Worm (Caenorhabditis elegans): Measurements from ENCODE around the gene W01G7.4.

Gene W01G7.4

DNA sequence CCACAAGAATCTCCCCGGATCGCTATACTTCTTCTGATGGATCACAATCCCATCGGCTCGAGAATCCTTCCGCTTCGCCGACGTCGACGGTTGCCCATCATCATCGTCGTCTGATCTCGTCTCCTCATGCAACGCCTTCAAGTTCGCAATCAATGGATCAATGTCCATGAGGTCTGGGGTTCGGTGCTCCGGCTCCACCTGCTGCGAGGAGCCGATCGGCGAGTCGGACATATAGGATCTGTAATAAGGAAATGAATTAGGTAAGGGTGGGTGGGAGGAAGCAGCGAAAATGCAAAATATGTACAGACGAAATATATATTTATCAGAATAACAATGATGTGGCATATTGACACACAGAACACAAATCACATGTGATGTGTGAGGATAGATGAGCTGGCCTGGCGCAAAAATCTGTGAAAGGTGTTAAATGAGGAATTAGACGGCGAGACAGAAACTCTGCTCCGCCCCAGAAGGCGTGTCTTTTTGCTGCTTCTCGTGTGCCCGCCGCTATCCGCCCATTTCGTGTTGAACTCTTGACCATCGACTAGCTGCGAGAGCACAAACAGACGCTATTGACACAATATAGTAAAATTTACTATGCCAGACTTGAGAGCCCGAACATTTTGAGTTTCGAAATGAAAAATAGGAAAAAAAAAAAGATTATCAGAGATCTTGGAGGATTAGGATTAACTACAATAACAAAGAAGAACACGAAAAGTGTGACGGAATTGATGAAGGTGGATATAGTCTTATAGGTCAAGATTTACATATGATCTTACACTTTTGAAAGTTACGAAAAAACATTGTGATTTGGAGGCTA is 22.8 kb upstream of the W01G7.4 start:
- TF ChIP-seq pha-4 (tag; optimal IDR thresholded peaks at IDR 0.05) = peak; percentile 22
- no peak for TF ChIP-seq nhr-76 (tag; optimal IDR thresholded peaks at IDR 0.05)
- TF ChIP-seq lin-39 (tag; optimal IDR thresholded peaks at IDR 0.05) = peak; percentile 39
- no peak for TF ChIP-seq lin-15B (tag; optimal IDR thresholded peaks at IDR 0.05)
- TF ChIP-seq daf-12 (tag; optimal IDR thresholded peaks at IDR 0.05) = no peak
- peak; percentile 6 for TF ChIP-seq nfya-1 (tag; optimal IDR thresholded peaks at IDR 0.05; ENCODE audit: insufficient read depth)

DNA sequence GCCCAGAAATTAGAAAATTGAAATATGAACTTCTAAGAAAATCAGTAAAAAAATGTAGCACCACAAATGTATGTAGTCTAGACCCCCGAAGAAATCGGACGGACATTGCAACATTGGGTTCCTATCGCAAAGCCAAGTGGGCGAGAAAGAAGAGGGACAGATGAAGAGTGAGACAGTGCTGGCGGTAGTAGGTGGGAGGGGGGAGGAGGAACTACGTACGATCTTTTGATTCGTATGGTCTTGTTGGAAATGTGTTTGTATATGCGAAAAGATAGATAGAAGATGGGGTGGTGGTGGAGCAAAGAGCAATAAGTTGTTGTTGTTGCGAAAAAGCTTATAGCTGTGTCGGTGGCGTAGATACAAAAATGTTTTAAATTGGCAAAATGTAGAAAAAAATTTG is 22.2 kb upstream of the W01G7.4 start:
- no peak for TF ChIP-seq nhr-43 (tag; optimal IDR thresholded peaks at IDR 0.05; ENCODE audit: poor library complexity, severe bottlenecking)
- TF ChIP-seq hmg-11 (tag; optimal IDR thresholded peaks at IDR 0.05) = no peak
- peak; percentile 10 for TF ChIP-seq nfya-1 (tag; optimal IDR thresholded peaks at IDR 0.05; ENCODE audit: insufficient read depth)
- peak; percentile 38 for TF ChIP-seq elt-2 (tag; optimal IDR thresholded peaks at IDR 0.05)
- no peak for TF ChIP-seq pha-4 (tag; optimal IDR thresholded peaks at IDR 0.05)
- no peak for TF ChIP-seq nhr-25 (tag; optimal IDR thresholded peaks at IDR 0.05)

DNA sequence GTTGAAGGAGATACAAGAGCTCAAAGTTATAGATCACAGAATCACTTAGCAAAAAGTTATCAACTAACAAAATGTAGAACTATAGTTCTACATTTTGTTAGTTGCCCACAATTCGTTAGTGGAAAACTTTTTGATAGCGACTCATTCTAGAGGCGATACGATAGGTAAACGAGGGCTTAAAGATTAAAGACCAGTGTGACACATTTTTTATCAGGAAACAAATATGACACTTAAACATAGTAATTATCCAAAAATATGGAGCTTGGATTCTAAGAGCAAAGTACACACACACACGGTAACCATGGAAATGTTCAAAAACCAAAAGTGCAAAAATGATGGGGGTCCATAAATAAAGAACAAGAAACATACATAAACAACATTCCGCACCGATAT is 20.7 kb upstream of the W01G7.4 start:
- TF ChIP-seq eor-1 (tag; optimal IDR thresholded peaks at IDR 0.05) = no peak
- TF ChIP-seq pqm-1 (tag; optimal IDR thresholded peaks at IDR 0.05) = peak; percentile 5

DNA sequence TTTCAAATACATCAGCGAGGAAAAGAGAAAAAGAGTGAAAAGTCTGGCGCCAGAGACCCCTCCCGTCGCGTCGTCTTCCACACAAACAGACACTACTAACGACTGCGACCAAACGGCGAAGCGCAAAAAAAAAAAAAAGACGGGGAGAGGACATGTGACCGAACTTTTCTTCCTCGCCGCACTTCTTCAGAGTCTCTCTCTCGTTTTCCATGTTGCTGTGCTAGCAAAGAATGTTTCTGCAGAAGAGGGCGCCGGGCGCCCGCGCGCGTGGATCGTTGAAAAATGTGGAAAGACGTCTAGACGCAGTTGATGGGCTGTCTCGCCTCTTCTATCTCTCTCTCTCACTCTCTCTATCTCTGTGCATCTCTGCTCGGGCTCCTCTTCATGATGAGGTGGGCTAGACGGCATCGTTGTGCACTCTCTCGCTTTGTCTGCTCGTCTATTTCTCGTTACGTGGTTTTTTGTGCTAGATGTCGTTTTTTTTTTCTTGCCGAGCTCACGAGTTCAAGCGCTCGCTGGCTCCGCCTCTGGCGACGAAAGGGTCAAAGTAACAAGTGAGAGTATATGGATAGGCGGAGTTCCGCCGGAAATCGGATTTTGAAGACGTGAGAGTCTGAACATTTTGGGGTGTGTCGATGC is 20.2 kb upstream of the W01G7.4 start:
- TF ChIP-seq ztf-4 (tag; optimal IDR thresholded peaks at IDR 0.05) (peak; percentile 72), elt-2 (tag; optimal IDR thresholded peaks at IDR 0.05) (peak; percentile 92), fkh-2 (tag; optimal IDR thresholded peaks at IDR 0.05) (no peak), ceh-82 (tag; optimal IDR thresholded peaks at IDR 0.05) (no peak), fos-1 (tag; optimal IDR thresholded peaks at IDR 0.05) (no peak), nhr-25 (tag; optimal IDR thresholded peaks at IDR 0.05) (peak; percentile 60), elt-1 (tag; optimal IDR thresholded peaks at IDR 0.05) (peak; percentile 44), nhr-12 (tag; optimal IDR thresholded peaks at IDR 0.05) (no peak), sea-2 (GFP tag; optimal IDR thresholded peaks at IDR 0.05) (no peak), lin-39 (tag; optimal IDR thresholded peaks at IDR 0.05) (peak; percentile 99), nhr-77 (tag; optimal IDR thresholded peaks at IDR 0.05) (peak; percentile 45), daf-12 (tag; optimal IDR thresholded peaks at IDR 0.05) (no peak), nhr-67 (tag; optimal IDR thresholded peaks at IDR 0.05) (no peak), nhr-76 (tag; optimal IDR thresholded peaks at IDR 0.05) (no peak), skn-1 (tag; optimal IDR thresholded peaks at IDR 0.05) (peak; percentile 66), pha-4 (tag; optimal IDR thresholded peaks at IDR 0.05) (peak; percentile 85), egl-27 (tag; optimal IDR thresholded peaks at IDR 0.05) (peak; percentile 82), ZK546.5 (tag; optimal IDR thresholded peaks at IDR 0.05) (peak; percentile 25), elt-3 (tag; optimal IDR thresholded peaks at IDR 0.05) (no peak), mdl-1 (tag; optimal IDR thresholded peaks at IDR 0.05) (peak; percentile 98), hmg-11 (tag; optimal IDR thresholded peaks at IDR 0.05) (peak; percentile 98), ceh-28 (tag; optimal IDR thresholded peaks at IDR 0.05) (peak; percentile 88), jun-1 (tag; optimal IDR thresholded peaks at IDR 0.05) (peak; percentile 91), nhr-23 (tag; optimal IDR thresholded peaks at IDR 0.05) (peak; percentile 87), snpc-4 (tag; optimal IDR thresholded peaks at IDR 0.05) (peak; percentile 76), pqm-1 (tag; optimal IDR thresholded peaks at IDR 0.05) (peak; percentile 72), mml-1 (tag; optimal IDR thresholded peaks at IDR 0.05) (no peak), nhr-11 (tag; optimal IDR thresholded peaks at IDR 0.05) (peak; percentile 82), lin-15B (tag; optimal IDR thresholded peaks at IDR 0.05) (peak; percentile 65), nhr-43 (tag; optimal IDR thresholded peaks at IDR 0.05; ENCODE audit: poor library complexity, severe bottlenecking) (peak; percentile 82), lsy-12 (tag; optimal IDR thresholded peaks at IDR 0.05) (peak; percentile 79), fkh-10 (GFP tag; optimal IDR thresholded peaks at IDR 0.05) (peak; percentile 68), zag-1 (tag; optimal IDR thresholded peaks at IDR 0.05) (peak; percentile 76), ceh-9 (tag; optimal IDR thresholded peaks at IDR 0.05) (no peak), ama-1 (optimal IDR thresholded peaks at IDR 0.05) (peak; percentile 74), ceh-16 (tag; optimal IDR thresholded peaks at IDR 0.05) (no peak), tbx-2 (tag; optimal IDR thresholded peaks at IDR 0.05) (peak; percentile 84), unc-62 (GFP tag; optimal IDR thresholded peaks at IDR 0.05) (peak; percentile 93), ztf-11 (tag; optimal IDR thresholded peaks at IDR 0.05) (no peak), nhr-28 (tag; optimal IDR thresholded peaks at IDR 0.05) (no peak), aly-2 (tag; optimal IDR thresholded peaks at IDR 0.05) (no peak), egl-5 (tag; optimal IDR thresholded peaks at IDR 0.05) (peak; percentile 93)
